Worm (Caenorhabditis elegans) whole organism, midembryonic: ENCODE results near the gene ctsa-2.

Source experiments
- T22C8.4 ChIP-seq: fragments of 200-800 bp; sonication (Bioruptor generic); IDR thresholded peaks from 2 replicates; pipeline ENCODE4 v1.3.6; 2022; ENCODE audit warnings: missing genetic modification characterization, missing compliant biosample characterization
- cog-1 ChIP-seq: sonication (generic microtip); optimal IDR thresholded peaks from 2 replicates; lab custom pipeline; 2016; ENCODE audit warnings: missing genetic modification characterization, missing compliant biosample characterization
- flt-1 ChIP-seq: fragments of 200-800 bp; sonication (Bioruptor generic); IDR thresholded peaks from 2 replicates; pipeline ENCODE4 v1.3.6; 2022; ENCODE audit warnings: missing genetic modification characterization, missing compliant biosample characterization
- klf-2 ChIP-seq: fragments of 200-800 bp; sonication (Bioruptor generic); conservative IDR thresholded peaks from 2 replicates; pipeline ENCODE4 v1.3.6; 2022; ENCODE audit warnings: missing genetic modification reagents, missing genetic modification characterization, missing compliant biosample characterization
- med-1 ChIP-seq: sonication (generic microtip); optimal IDR thresholded peaks from 2 replicates; lab custom pipeline; 2017; ENCODE audit warnings: missing genetic modification characterization, mild to moderate bottlenecking, missing compliant biosample characterization, antibody characterized with exemption, missing genetic modification reagents; ENCODE audit not compliant: insufficient read depth
- ref-1 ChIP-seq: fragments of 200-800 bp; sonication (Bioruptor generic); conservative IDR thresholded peaks from 2 replicates; pipeline ENCODE4 v1.3.6; 2022; ENCODE audit warnings: missing genetic modification reagents, missing genetic modification characterization, missing compliant biosample characterization
- tab-1 ChIP-seq: fragments of 200-800 bp; sonication (Bioruptor generic); IDR thresholded peaks from 2 replicates; pipeline ENCODE4 v1.3.6; 2022; ENCODE audit warnings: missing genetic modification characterization, missing compliant biosample characterization
- ztf-23 ChIP-seq: fragments of 200-800 bp; sonication (Bioruptor generic); IDR thresholded peaks from 2 replicates; pipeline ENCODE4 v1.3.6; 2022; ENCODE audit warnings: missing genetic modification reagents, missing genetic modification characterization, missing compliant biosample characterization
- ztf-29 ChIP-seq: fragments of 200-800 bp; sonication (Bioruptor generic); IDR thresholded peaks from 2 replicates; pipeline ENCODE4 v1.3.6; 2022; ENCODE audit warnings: missing genetic modification reagents, missing genetic modification characterization, missing compliant biosample characterization

The ctsa-2 gene

DNA sequence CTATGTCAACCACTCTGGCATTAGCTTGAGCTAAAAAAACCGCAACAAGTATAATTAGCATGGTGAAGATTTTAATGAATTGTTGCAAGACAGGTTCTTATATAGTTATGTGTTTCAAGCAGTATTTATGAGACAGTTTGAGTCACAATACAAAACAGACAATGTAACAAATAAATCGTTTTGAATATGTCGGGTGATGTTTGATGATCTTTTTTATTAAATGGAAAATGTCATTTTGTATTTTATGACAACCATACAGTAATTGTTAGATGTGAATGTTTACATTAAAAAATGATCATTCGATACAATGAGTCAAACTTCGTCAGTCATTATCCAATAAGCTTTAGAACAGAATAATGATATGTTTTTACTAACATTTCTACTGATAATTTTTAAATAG, 13.0 kb upstream of the ctsa-2 start, which contains the start of gene K10C2.7:
K10C2.7 (minus strand) TSS at position 101 of the 400 bp plus-strand sequence.
- TF ChIP-seq med-1 (GFP tag; lab: Kevin White, UChicago) = no peak
- TF ChIP-seq T22C8.4 (GFP tag; lab: Robert Waterston, UW) = no peak
- no peak for TF ChIP-seq cog-1 (tag; lab: Kevin White, UChicago)
- no peak for TF ChIP-seq ztf-23 (GFP tag; lab: Robert Waterston, UW)
- no peak for TF ChIP-seq klf-2 (GFP tag; lab: Robert Waterston, UW)
- TF ChIP-seq tab-1 (GFP tag; lab: Robert Waterston, UW) = no peak
- no peak for TF ChIP-seq ztf-29
- no peak for TF ChIP-seq ref-1 (GFP tag; lab: Robert Waterston, UW)
- TF ChIP-seq flt-1 (GFP tag; lab: Robert Waterston, UW) = no peak

DNA sequence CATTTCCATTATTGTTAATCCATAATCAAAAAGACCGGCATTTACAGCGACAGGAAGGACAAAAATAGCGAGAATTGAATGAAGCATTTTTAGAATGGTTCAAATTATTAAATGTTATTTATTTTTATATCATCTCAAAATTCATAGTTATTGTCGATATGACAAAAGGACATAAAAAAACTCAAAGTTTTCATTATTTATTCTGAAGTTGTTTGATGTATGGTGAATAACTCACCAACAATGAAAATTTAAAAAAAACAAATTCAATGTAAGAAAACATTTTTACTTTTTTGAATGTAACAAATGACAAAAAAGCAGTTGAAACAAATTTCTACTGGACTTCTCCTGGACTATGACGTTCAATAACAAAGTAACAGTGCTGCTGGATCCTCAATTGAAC, 10.1 kb upstream of the ctsa-2 start, which contains the start of gene K10C2.14:
K10C2.14 (minus strand) TSS at position 101 of the 400 bp plus-strand sequence.
- TF ChIP-seq ztf-23 (GFP tag; lab: Robert Waterston, UW) (no peak), flt-1 (GFP tag; lab: Robert Waterston, UW) (no peak), med-1 (GFP tag; lab: Kevin White, UChicago) (no peak), ref-1 (GFP tag; lab: Robert Waterston, UW) (no peak)

ce11 chrX:6437545-6437944, 7.1 kb upstream of the ctsa-2 start, which contains the start of gene K10C2.8:
Gene K10C2.8, minus strand, starts transcription at chrX:6437645.
- TF ChIP-seq cog-1 (tag; lab: Kevin White, UChicago) = no peak
- TF ChIP-seq tab-1 (GFP tag; lab: Robert Waterston, UW) = no peak
- no peak for TF ChIP-seq ref-1 (GFP tag; lab: Robert Waterston, UW)
- TF ChIP-seq ztf-29 = no peak
- no peak for TF ChIP-seq T22C8.4 (GFP tag; lab: Robert Waterston, UW)
- no peak for TF ChIP-seq flt-1 (GFP tag; lab: Robert Waterston, UW)
- no peak for TF ChIP-seq klf-2 (GFP tag; lab: Robert Waterston, UW)
- no peak for TF ChIP-seq med-1 (GFP tag; lab: Kevin White, UChicago)
- TF ChIP-seq ztf-23 (GFP tag; lab: Robert Waterston, UW) = no peak

ce11 chrX:6435812-6436211, 5.4 kb upstream of the ctsa-2 start:
- no peak for TF ChIP-seq flt-1 (GFP tag; lab: Robert Waterston, UW)
- TF ChIP-seq ztf-23 (GFP tag; lab: Robert Waterston, UW) = no peak

ce11 chrX:6433688-6434087, 3.3 kb upstream of the ctsa-2 start, which contains the start of gene K10C2.2:
Gene K10C2.2, minus strand, starts transcription at chrX:6433788.
- TF ChIP-seq klf-2 (GFP tag; lab: Robert Waterston, UW) = no peak
- no peak for TF ChIP-seq tab-1 (GFP tag; lab: Robert Waterston, UW)
- TF ChIP-seq med-1 (GFP tag; lab: Kevin White, UChicago) = no peak
- TF ChIP-seq T22C8.4 (GFP tag; lab: Robert Waterston, UW) = no peak
- TF ChIP-seq cog-1 (tag; lab: Kevin White, UChicago) = no peak
- no peak for TF ChIP-seq flt-1 (GFP tag; lab: Robert Waterston, UW)

ce11 chrX:6429552-6429951, 858 bp downstream of the ctsa-2 start:
- no peak for TF ChIP-seq ztf-23 (GFP tag; lab: Robert Waterston, UW)
- TF ChIP-seq ztf-29 = no peak
- no peak for TF ChIP-seq ref-1 (GFP tag; lab: Robert Waterston, UW)
- TF ChIP-seq klf-2 (GFP tag; lab: Robert Waterston, UW) = no peak
- TF ChIP-seq T22C8.4 (GFP tag; lab: Robert Waterston, UW) = no peak
- TF ChIP-seq flt-1 (GFP tag; lab: Robert Waterston, UW) = no peak
- TF ChIP-seq med-1 (GFP tag; lab: Kevin White, UChicago) = no peak
- no peak for TF ChIP-seq tab-1 (GFP tag; lab: Robert Waterston, UW)
- TF ChIP-seq cog-1 (tag; lab: Kevin White, UChicago) = no peak

ce11 chrX:6427147-6427546, 3.3 kb downstream of the ctsa-2 start:
- TF ChIP-seq ztf-29 = no peak
- no peak for TF ChIP-seq ref-1 (GFP tag; lab: Robert Waterston, UW)
- TF ChIP-seq T22C8.4 (GFP tag; lab: Robert Waterston, UW) = no peak
- no peak for TF ChIP-seq tab-1 (GFP tag; lab: Robert Waterston, UW)
- no peak for TF ChIP-seq klf-2 (GFP tag; lab: Robert Waterston, UW)
- no peak for TF ChIP-seq ztf-23 (GFP tag; lab: Robert Waterston, UW)
- TF ChIP-seq cog-1 (tag; lab: Kevin White, UChicago) = no peak
- TF ChIP-seq med-1 (GFP tag; lab: Kevin White, UChicago) = no peak
- no peak for TF ChIP-seq flt-1 (GFP tag; lab: Robert Waterston, UW)

DNA sequence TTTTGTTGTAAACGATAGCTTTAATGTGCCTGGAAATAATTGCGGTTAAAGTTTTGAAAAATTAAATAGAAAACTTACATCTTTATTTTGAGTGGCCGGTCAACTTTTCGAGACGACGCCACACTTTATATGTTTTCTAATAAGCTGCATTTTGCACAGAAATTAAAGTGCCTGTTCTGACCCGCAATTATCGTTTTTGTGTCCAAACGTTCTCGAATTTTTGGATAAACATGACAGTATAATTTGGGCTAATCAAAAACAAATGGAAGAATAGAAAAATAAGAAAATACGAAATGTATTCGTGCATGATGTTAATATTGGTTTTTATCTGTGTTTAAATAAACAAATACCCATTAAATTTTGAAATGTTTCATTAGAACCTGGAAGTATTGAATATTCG, 9.7 kb downstream of the ctsa-2 start, which contains the start of gene K10C2.12:
K10C2.12 (minus strand) TSS at position 101 of the 400 bp plus-strand sequence.
- no peak for TF ChIP-seq tab-1 (GFP tag; lab: Robert Waterston, UW)
- TF ChIP-seq klf-2 (GFP tag; lab: Robert Waterston, UW) = no peak
- no peak for TF ChIP-seq cog-1 (tag; lab: Kevin White, UChicago)
- no peak for TF ChIP-seq flt-1 (GFP tag; lab: Robert Waterston, UW)
- TF ChIP-seq T22C8.4 (GFP tag; lab: Robert Waterston, UW) = no peak
- TF ChIP-seq ztf-29 = no peak
- TF ChIP-seq ref-1 (GFP tag; lab: Robert Waterston, UW) = no peak
- TF ChIP-seq ztf-23 (GFP tag; lab: Robert Waterston, UW) = no peak
- no peak for TF ChIP-seq med-1 (GFP tag; lab: Kevin White, UChicago)

- TF ChIP-seq T22C8.4 (GFP tag; lab: Robert Waterston, UW) (no peak), ztf-29 (no peak), ref-1 (GFP tag; lab: Robert Waterston, UW) (no peak)
Measured at ce11 chrX:6419113-6419512, 11.3 kb downstream of the ctsa-2 start.
